Comparison of ENCODE assay signal across 4 worm cellular contexts in the genomic region with DNA sequence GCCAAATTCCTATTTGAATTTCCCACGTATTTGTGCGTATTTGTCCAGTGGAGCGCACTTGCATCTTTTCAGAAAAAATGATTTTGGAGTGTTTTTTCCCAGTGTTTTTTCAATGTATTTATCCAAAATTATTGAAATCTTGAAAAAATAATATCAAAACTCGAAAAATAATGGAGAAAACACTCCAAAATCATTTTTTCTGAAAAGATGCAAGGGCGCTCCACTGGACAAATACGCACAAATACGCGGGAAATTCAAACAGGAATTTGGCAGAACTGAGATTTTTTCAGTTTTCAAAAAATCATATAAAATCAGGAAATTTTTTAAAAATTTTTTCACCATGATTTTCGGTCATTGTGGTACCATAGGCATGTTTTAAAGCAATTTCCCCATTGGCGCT.
TF ChIP-seq lines count a peak whose summit lies in the region.

No protein-coding gene starts in this region.

TF ChIP-seq in whole organism, L1 larva, 84 proteins besides CTCF, POLR2A, EP300 and RAD21:
- TF ChIP-seq lin-35 (GFP tag; optimal IDR thresholded peaks at IDR 0.05; lab: Kevin White, UChicago) = peak in 1 of 2 experiments; percentile 54
- TF ChIP-seq mep-1 (tag; optimal IDR thresholded peaks at IDR 0.05; lab: Kevin White, UChicago) = no peak
- peak in 1 of 2 experiments; percentile 77 for TF ChIP-seq efl-1 (optimal IDR thresholded peaks at IDR 0.05; lab: Kevin White, UChicago)
- TF ChIP-seq efl-1 (GFP tag; optimal IDR thresholded peaks at IDR 0.05 in 1 of 2; lab: Kevin White, UChicago) = peak; percentile 77 to 97
- TF ChIP-seq dpl-1 (GFP tag; optimal IDR thresholded peaks at IDR 0.05; lab: Kevin White, UChicago) = peak; percentile 24 to 72 (median 60)

TF ChIP-seq in whole organism, L2 larva, 48 proteins besides CTCF, POLR2A, EP300 and RAD21:
- TF ChIP-seq gmeb-1 (tag; optimal IDR thresholded peaks at IDR 0.05; lab: Kevin White, UChicago) (peak; percentile 9), C34F6.9 (tag; optimal IDR thresholded peaks at IDR 0.05; lab: Kevin White, UChicago) (no peak), nhr-6 (tag; optimal IDR thresholded peaks at IDR 0.05; lab: Kevin White, UChicago) (no peak)

TF ChIP-seq in whole organism, L4 larva, 104 proteins besides CTCF, POLR2A, EP300 and RAD21:
- no peak for TF ChIP-seq sdz-12 (GFP tag; optimal IDR thresholded peaks at IDR 0.05; lab: Kevin White, UChicago)
- no peak for TF ChIP-seq hlh-30 (tag; optimal IDR thresholded peaks at IDR 0.05; lab: Kevin White, UChicago; ENCODE audit: insufficient read depth)
- peak; percentile 6 for TF ChIP-seq dpl-1 (GFP tag; optimal IDR thresholded peaks at IDR 0.05; lab: Kevin White, UChicago)
- TF ChIP-seq Y5F2A.4 (GFP tag; optimal IDR thresholded peaks at IDR 0.05; lab: Kevin White, UChicago) = no peak
- TF ChIP-seq R02D3.7 (tag; optimal IDR thresholded peaks at IDR 0.05; lab: Kevin White, UChicago) = no peak
- TF ChIP-seq ceh-82 (tag; optimal IDR thresholded peaks at IDR 0.05; lab: Kevin White, UChicago) = no peak
- peak; percentile 71 for TF ChIP-seq lin-38 (GFP tag; IDR thresholded peaks at IDR 0.05; lab: Robert Waterston, UW)
- no peak for TF ChIP-seq ama-1 (optimal IDR thresholded peaks at IDR 0.05; lab: Kevin White, UChicago)

TF ChIP-seq in whole organism, young adult, 124 proteins besides CTCF, POLR2A, EP300 and RAD21:
- peak; percentile 57; the same call in 1 of the 2 replicates for TF ChIP-seq mcd-1 (GFP tag; IDR thresholded peaks at IDR 0.05; lab: Robert Waterston, UW)
- no peak for TF ChIP-seq let-607 (tag; optimal IDR thresholded peaks at IDR 0.05; lab: Kevin White, UChicago)
- peak; percentile 23 for TF ChIP-seq lin-54 (GFP tag; optimal IDR thresholded peaks at IDR 0.05; lab: Kevin White, UChicago)
